Worm (Caenorhabditis elegans) whole organism, early embryonic: ENCODE results near the gene srg-64.

Source experiments
- B0310.2 ChIP-seq: sonication (generic microtip); optimal IDR thresholded peaks from 2 replicates; lab custom pipeline; 2016; ENCODE audit warnings: mild to moderate bottlenecking, missing genetic modification characterization, missing compliant biosample characterization
- F13C5.2 ChIP-seq: sonication (generic microtip); optimal IDR thresholded peaks from 2 replicates; lab custom pipeline; 2017; ENCODE audit warnings: mild to moderate bottlenecking, missing genetic modification characterization, inconsistent platforms, missing compliant biosample characterization
- aly-1 ChIP-seq: sonication (generic microtip); optimal IDR thresholded peaks from 2 replicates; lab custom pipeline; 2016; ENCODE audit warnings: missing genetic modification characterization, missing compliant biosample characterization
- ama-1 ChIP-seq: fragments of 150-350 bp; optimal IDR thresholded peaks from 2 replicates; lab custom pipeline; 2014
- ceh-13 ChIP-seq: fragments of 200-800 bp; sonication (Bioruptor generic); optimal IDR thresholded peaks from 2 replicates; lab custom pipeline; 2018; ENCODE audit warnings: mild to moderate bottlenecking, missing genetic modification characterization, missing compliant biosample characterization
- ceh-36 ChIP-seq: sonication (generic microtip); optimal IDR thresholded peaks from 2 replicates; lab custom pipeline; 2016; ENCODE audit warnings: missing genetic modification characterization, inconsistent platforms, missing compliant biosample characterization
- ets-7 ChIP-seq: sonication (generic microtip); optimal IDR thresholded peaks from 2 replicates; lab custom pipeline; 2016; ENCODE audit warnings: missing genotype, missing genetic modification characterization, missing compliant biosample characterization
- flt-1 ChIP-seq: fragments of 200-800 bp; sonication (Bioruptor generic); IDR thresholded peaks from 2 replicates; pipeline ENCODE4 v1.3.6; 2022; ENCODE audit warnings: missing genetic modification characterization, missing compliant biosample characterization
- hmbx-1 ChIP-seq: sonication (generic microtip); optimal IDR thresholded peaks from 2 replicates; lab custom pipeline; 2016; ENCODE audit warnings: mild to moderate bottlenecking, missing genetic modification characterization, missing compliant biosample characterization
- hmg-4 ChIP-seq: fragments of 200-800 bp; sonication (Bioruptor generic); optimal IDR thresholded peaks from 2 replicates; lab custom pipeline; 2018; ENCODE audit warnings: mild to moderate bottlenecking, missing genetic modification characterization, missing compliant biosample characterization
- hnd-1 ChIP-seq: sonication (generic microtip); optimal IDR thresholded peaks from 2 replicates; lab custom pipeline; 2016; ENCODE audit warnings: missing genetic modification characterization, missing compliant biosample characterization
- pes-1 ChIP-seq: fragments of 200-800 bp; sonication (Bioruptor generic); IDR thresholded peaks from 2 replicates; pipeline ENCODE4 v1.3.6; 2022; ENCODE audit warnings: missing genetic modification reagents, missing genetic modification characterization, missing compliant biosample characterization
- scrt-1 ChIP-seq: fragments of 200-800 bp; sonication (Bioruptor generic); IDR thresholded peaks from 2 replicates; pipeline ENCODE4 v1.3.6; 2022; ENCODE audit warnings: missing genetic modification characterization, missing compliant biosample characterization
- sea-1 ChIP-seq: fragments of 200-800 bp; sonication (Bioruptor generic); conservative IDR thresholded peaks from 2 replicates; pipeline ENCODE4 v1.3.6; 2022; ENCODE audit warnings: missing genetic modification characterization, missing compliant biosample characterization
- tbx-11 ChIP-seq: fragments of 200-800 bp; sonication (Bioruptor generic); IDR thresholded peaks from 2 replicates; pipeline ENCODE4 v1.3.6; 2022; ENCODE audit warnings: missing genetic modification characterization, missing compliant biosample characterization
- tbx-37 ChIP-seq: fragments of 200-800 bp; sonication (Bioruptor generic); conservative IDR thresholded peaks from 2 replicates; pipeline ENCODE4 v1.3.6; 2022; ENCODE audit warnings: missing genetic modification reagents, missing genetic modification characterization, missing compliant biosample characterization
- tra-4 ChIP-seq: sonication (generic microtip); optimal IDR thresholded peaks from 2 replicates; lab custom pipeline; 2017; ENCODE audit warnings: missing genetic modification characterization, missing compliant biosample characterization

Gene srg-64

ce11 chrX:15771411-15771810, 31.0 kb upstream of the srg-64 start, which contains the start of gene Y7A5A.1:
Gene Y7A5A.1, minus strand, starts transcription at chrX:15771493.
- no peak for TF ChIP-seq hnd-1 (tag; lab: Kevin White, UChicago)
- TF ChIP-seq aly-1 (tag; lab: Kevin White, UChicago): no peak
- no peak for TF ChIP-seq tbx-11

ce11 chrX:15770787-15771186, 30.4 kb upstream of the srg-64 start:
- no peak for TF ChIP-seq hnd-1 (tag; lab: Kevin White, UChicago)
- no peak for TF ChIP-seq B0310.2 (tag; lab: Kevin White, UChicago)
- no peak for TF ChIP-seq aly-1 (tag; lab: Kevin White, UChicago)
- no peak for TF ChIP-seq ets-7 (tag; lab: Kevin White, UChicago)
- no peak for TF ChIP-seq tbx-37

ce11 chrX:15769895-15770559, 29.6 kb upstream of the srg-64 start:
- no peak for TF ChIP-seq pes-1
- no peak for TF ChIP-seq hmg-4 (GFP tag; lab: Kevin White, UChicago)

- TF ChIP-seq flt-1 (GFP tag; lab: Robert Waterston, UW): no peak
- no peak for TF ChIP-seq hmbx-1 (tag; lab: Kevin White, UChicago)
- no peak for TF ChIP-seq B0310.2 (tag; lab: Kevin White, UChicago)
- no peak for TF ChIP-seq hnd-1 (tag; lab: Kevin White, UChicago)
- TF ChIP-seq tbx-11: no peak
- no peak for TF ChIP-seq hmg-4 (GFP tag; lab: Kevin White, UChicago)
- TF ChIP-seq tra-4 (tag; lab: Kevin White, UChicago): no peak
Observed at ce11 chrX:15768532-15768931, 28.1 kb upstream of the srg-64 start.

ce11 chrX:15766861-15767260, 26.4 kb upstream of the srg-64 start:
- TF ChIP-seq hmbx-1 (tag; lab: Kevin White, UChicago) (no peak), F13C5.2 (tag; lab: Kevin White, UChicago) (no peak), sea-1 (GFP tag; lab: Robert Waterston, UW) (no peak), tbx-11 (no peak), scrt-1 (no peak), ets-7 (tag; lab: Kevin White, UChicago) (no peak), hnd-1 (tag; lab: Kevin White, UChicago) (no peak), ceh-36 (tag; lab: Kevin White, UChicago) (no peak), ama-1 (lab: Kevin White, UChicago) (no peak), flt-1 (GFP tag; lab: Robert Waterston, UW) (no peak), ceh-13 (GFP tag; lab: Kevin White, UChicago) (no peak), tra-4 (tag; lab: Kevin White, UChicago) (no peak), aly-1 (tag; lab: Kevin White, UChicago) (no peak), hmg-4 (GFP tag; lab: Kevin White, UChicago) (no peak)

- no peak for TF ChIP-seq ceh-36 (tag; lab: Kevin White, UChicago)
- no peak for TF ChIP-seq ama-1 (lab: Kevin White, UChicago)
Observed at ce11 chrX:15766147-15766546, 25.7 kb upstream of the srg-64 start, which contains the start of gene bus-17. Gene bus-17, minus strand, starts transcription at chrX:15766354.

ce11 chrX:15759222-15759621, 18.8 kb upstream of the srg-64 start:
- TF ChIP-seq hmbx-1 (tag; lab: Kevin White, UChicago): no peak
- no peak for TF ChIP-seq ceh-13 (GFP tag; lab: Kevin White, UChicago)
- no peak for TF ChIP-seq F13C5.2 (tag; lab: Kevin White, UChicago)
- no peak for TF ChIP-seq aly-1 (tag; lab: Kevin White, UChicago)
- no peak for TF ChIP-seq ama-1 (lab: Kevin White, UChicago)
- no peak for TF ChIP-seq B0310.2 (tag; lab: Kevin White, UChicago)
- TF ChIP-seq ets-7 (tag; lab: Kevin White, UChicago): no peak
- TF ChIP-seq sea-1 (GFP tag; lab: Robert Waterston, UW): no peak
- no peak for TF ChIP-seq hmg-4 (GFP tag; lab: Kevin White, UChicago)
- no peak for TF ChIP-seq tbx-11
- no peak for TF ChIP-seq tra-4 (tag; lab: Kevin White, UChicago)
- TF ChIP-seq scrt-1: no peak
- no peak for TF ChIP-seq hnd-1 (tag; lab: Kevin White, UChicago)
- TF ChIP-seq flt-1 (GFP tag; lab: Robert Waterston, UW): no peak
- TF ChIP-seq ceh-36 (tag; lab: Kevin White, UChicago): no peak

ce11 chrX:15757169-15757568, 16.7 kb upstream of the srg-64 start, which contains the start of gene wrt-4:
Gene wrt-4, minus strand, starts transcription at chrX:15757269.
- TF ChIP-seq scrt-1: no peak
- TF ChIP-seq tbx-37: no peak
- no peak for TF ChIP-seq ceh-36 (tag; lab: Kevin White, UChicago)

ce11 chrX:15751245-15751644, 10.8 kb upstream of the srg-64 start:
- TF ChIP-seq hmbx-1 (tag; lab: Kevin White, UChicago) (no peak), tra-4 (tag; lab: Kevin White, UChicago) (no peak)
